Fruit fly (Drosophila melanogaster) whole organism: Measurements from ENCODE around the gene CG8840.

Experiments
- CG8478 ChIP-seq: fragments of >200 bp; optimal IDR thresholded peaks from 2 replicates; lab custom pipeline; 2018; ENCODE audit warnings: inconsistent platforms
- Dll ChIP-seq: fragments of >200 bp; optimal IDR thresholded peaks from 2 replicates; lab custom pipeline; 2017
- EcR ChIP-seq, 2 experiments: fragments of >200 bp; optimal IDR thresholded peaks; 2 replicates each; lab custom pipeline; 2017; ENCODE audit warnings: missing biosample characterization in 2 of 2, missing genetic modification characterization in 2 of 2, missing genetic modification reagents in 2 of 2
- pan ChIP-seq: fragments of >200 bp; optimal IDR thresholded peaks from 2 replicates; lab custom pipeline; 2017
- psq ChIP-seq: fragments of >200 bp; optimal IDR thresholded peaks from 2 replicates; lab custom pipeline; 2017
- usp ChIP-seq: fragments of >200 bp; optimal IDR thresholded peaks from 2 replicates; lab custom pipeline; 2017; ENCODE audit warnings: missing biosample characterization, missing genetic modification characterization, mixed read lengths

dm6 chr2L:3372483-3372929, 37.9 kb upstream of the CG8840 start:
- TF ChIP-seq pan (no peak), psq (lab: Kevin White, UChicago) (no peak), usp (GFP tag; lab: Kevin White, UChicago) (no peak), EcR (GFP tag; optimal IDR thresholded peaks at IDR 0.05; lab: Kevin White, UChicago) (no peak), CG8478 (lab: Kevin White, UChicago) (no peak), Dll (lab: Kevin White, UChicago) (no peak)
